Worm (Caenorhabditis elegans): ENCODE data around the gene T01C4.8.

- no peak for TF ChIP-seq fos-1 (tag; optimal IDR thresholded peaks at IDR 0.05)
- no peak for TF ChIP-seq fkh-10 (GFP tag; optimal IDR thresholded peaks at IDR 0.05)
- no peak for TF ChIP-seq elt-2 (tag; optimal IDR thresholded peaks at IDR 0.05)
- no peak for TF ChIP-seq ama-1 (optimal IDR thresholded peaks at IDR 0.05)
- TF ChIP-seq mdl-1 (tag; optimal IDR thresholded peaks at IDR 0.05), result no peak
- TF ChIP-seq hmg-11 (tag; optimal IDR thresholded peaks at IDR 0.05), result peak; percentile 65
Observed at ce11 chrV:7084612-7085139, 44.7 kb downstream of the T01C4.8 start, which contains the start of gene mys-1.

Measured in whole organism, L3 larva.